Fruit fly (Drosophila melanogaster) whole organism, embryonic: ENCODE data around the gene Gpdh3.
A peak's percentile ranks its signal among the peaks of the same experiment; 100 is the strongest.

Source experiments
- ATbp ChIP-seq: fragments of 200-800 bp; sonication (Bioruptor generic); optimal IDR thresholded peaks from 2 replicates; lab custom pipeline; 2017; ENCODE audit warnings: missing biosample characterization, mild to moderate bottlenecking, missing genetic modification characterization, missing genetic modification reagents
- Atf6 ChIP-seq: fragments of 200-800 bp; sonication (Bioruptor generic); IDR thresholded peaks from 2 replicates; pipeline ENCODE4 v1.3.6; 2022; ENCODE audit warnings: missing biosample characterization, missing genetic modification characterization
- CG10209 ChIP-seq: fragments of 200-800 bp; sonication (Bioruptor generic); optimal IDR thresholded peaks from 3 replicates; lab custom pipeline; 2017; ENCODE audit warnings: missing biosample characterization, mild to moderate bottlenecking, missing genetic modification characterization, missing genetic modification reagents
- CG10543 ChIP-seq: fragments of 200-800 bp; sonication (Bioruptor generic); optimal IDR thresholded peaks from 3 replicates; lab custom pipeline; 2017; ENCODE audit warnings: missing biosample characterization, mild to moderate bottlenecking, missing genetic modification characterization, moderate library complexity
- CG11398 ChIP-seq: fragments of 200-800 bp; sonication (Bioruptor generic); optimal IDR thresholded peaks from 2 replicates; lab custom pipeline; 2016; ENCODE audit warnings: missing biosample characterization, missing genetic modification characterization
- CG12744 ChIP-seq: fragments of 200-800 bp; sonication (Bioruptor generic); optimal IDR thresholded peaks from 2 replicates; lab custom pipeline; 2016; ENCODE audit warnings: missing biosample characterization, missing genetic modification characterization
- CG13424 ChIP-seq: fragments of 200-800 bp; sonication (Bioruptor generic); optimal IDR thresholded peaks from 2 replicates; lab custom pipeline; 2019; ENCODE audit warnings: missing biosample characterization, mild to moderate bottlenecking, missing genetic modification characterization, moderate library complexity
- CG15601 ChIP-seq: fragments of 200-800 bp; sonication (Bioruptor generic); optimal IDR thresholded peaks from 3 replicates; lab custom pipeline; 2019; ENCODE audit warnings: missing biosample characterization, mild to moderate bottlenecking, missing genetic modification characterization, moderate library complexity
- CG16813 ChIP-seq: fragments of 200-800 bp; sonication (Bioruptor generic); IDR thresholded peaks from 3 replicates; pipeline ENCODE4 v1.3.6; 2022; ENCODE audit warnings: missing biosample characterization, missing genetic modification characterization; ENCODE audit not compliant: partially characterized antibody
- CG16863 ChIP-seq: fragments of 200-800 bp; sonication (Bioruptor generic); optimal IDR thresholded peaks from 3 replicates; lab custom pipeline; 2016; ENCODE audit warnings: missing biosample characterization, missing genetic modification characterization
- CG17186 ChIP-seq: fragments of 200-800 bp; sonication (Bioruptor generic); optimal IDR thresholded peaks from 3 replicates; lab custom pipeline; 2017; ENCODE audit warnings: missing biosample characterization, missing genetic modification reagents, missing genetic modification characterization
- CG17328 ChIP-seq: fragments of 200-800 bp; sonication (Bioruptor generic); IDR thresholded peaks from 2 replicates; pipeline ENCODE4 v1.3.6; 2022; ENCODE audit warnings: missing biosample characterization, missing genetic modification characterization
- CG17359 ChIP-seq: fragments of 200-800 bp; sonication (Bioruptor generic); optimal IDR thresholded peaks from 3 replicates; lab custom pipeline; 2018; ENCODE audit warnings: missing biosample characterization, mild to moderate bottlenecking, missing genetic modification characterization, moderate library complexity
- CG17612 ChIP-seq: fragments of 200-800 bp; sonication (Bioruptor generic); IDR thresholded peaks from 2 replicates; pipeline ENCODE4 v1.3.6; 2022; ENCODE audit warnings: missing biosample characterization, missing genetic modification characterization
- CG30403 ChIP-seq: fragments of 200-800 bp; sonication (Bioruptor generic); optimal IDR thresholded peaks from 3 replicates; lab custom pipeline; 2016; ENCODE audit warnings: missing biosample characterization, missing genetic modification characterization
- CG31365 ChIP-seq: fragments of 200-800 bp; sonication (Bioruptor generic); optimal IDR thresholded peaks from 2 replicates; lab custom pipeline; 2018; ENCODE audit warnings: missing biosample characterization, mild to moderate bottlenecking, missing genetic modification characterization
- CG5953 ChIP-seq: fragments of 200-800 bp; sonication (Bioruptor generic); IDR thresholded peaks from 2 replicates; pipeline ENCODE4 v1.3.6; 2022; ENCODE audit warnings: missing biosample characterization, missing genetic modification characterization
- CG7357 ChIP-seq: fragments of 200-800 bp; sonication (Bioruptor generic); IDR thresholded peaks from 3 replicates; pipeline ENCODE4 v1.3.6; 2022; ENCODE audit warnings: missing biosample characterization, missing genetic modification characterization
- CG8765 ChIP-seq: fragments of 200-800 bp; sonication (Bioruptor generic); IDR thresholded peaks from 2 replicates; pipeline ENCODE4 v1.3.6; 2022; ENCODE audit warnings: missing biosample characterization, missing genetic modification characterization
- CG9932 ChIP-seq: fragments of 200-800 bp; sonication (Bioruptor generic); IDR thresholded peaks from 2 replicates; pipeline ENCODE4 v1.3.6; 2022; ENCODE audit warnings: missing biosample characterization, missing genetic modification characterization
- CoRest ChIP-seq: fragments of 200-800 bp; sonication (Bioruptor generic); optimal IDR thresholded peaks from 3 replicates; lab custom pipeline; 2018; ENCODE audit warnings: missing biosample characterization, mild to moderate bottlenecking, missing genetic modification characterization, moderate library complexity
- Doc3 ChIP-seq: fragments of 200-800 bp; sonication (Bioruptor generic); IDR thresholded peaks from 3 replicates; pipeline ENCODE4 v1.3.6; 2022; ENCODE audit warnings: missing biosample characterization, missing genetic modification characterization; ENCODE audit not compliant: partially characterized antibody
- Dp ChIP-seq: fragments of 200-800 bp; sonication (Bioruptor generic); optimal IDR thresholded peaks from 2 replicates; lab custom pipeline; 2018; ENCODE audit warnings: missing biosample characterization, mild to moderate bottlenecking, missing genetic modification characterization, moderate library complexity
- Drgx ChIP-seq: fragments of 200-800 bp; sonication (Bioruptor generic); IDR thresholded peaks from 2 replicates; pipeline ENCODE4 v1.3.6; 2022; ENCODE audit warnings: missing biosample characterization, missing genetic modification characterization
- Hey ChIP-seq: fragments of 200-800 bp; sonication (Bioruptor generic); optimal IDR thresholded peaks from 3 replicates; lab custom pipeline; 2018; ENCODE audit warnings: missing biosample characterization, mild to moderate bottlenecking, missing genetic modification characterization
- HmgD ChIP-seq: fragments of 200-800 bp; sonication (Bioruptor generic); optimal IDR thresholded peaks from 3 replicates; lab custom pipeline; 2016; ENCODE audit warnings: missing biosample characterization, missing genetic modification characterization
- Hmr ChIP-seq: fragments of 200-800 bp; sonication (Bioruptor generic); optimal IDR thresholded peaks from 3 replicates; lab custom pipeline; 2017; ENCODE audit warnings: mild to moderate bottlenecking, missing biosample characterization, missing genetic modification reagents, missing genetic modification characterization
- Med ChIP-seq: fragments of 200-800 bp; sonication (Bioruptor generic); peaks from one replicate; lab custom pipeline; 2016; ENCODE audit warnings: missing biosample characterization, missing genetic modification characterization, mild to moderate bottlenecking, inconsistent platforms, moderate library complexity
- Mrtf ChIP-seq: fragments of 200-800 bp; sonication (Bioruptor generic); IDR thresholded peaks from 3 replicates; pipeline ENCODE4 v1.3.6; 2022; ENCODE audit warnings: missing biosample characterization, missing genetic modification characterization
- Oli ChIP-seq: fragments of 200-800 bp; sonication (Bioruptor generic); optimal IDR thresholded peaks from 2 replicates; lab custom pipeline; 2018; ENCODE audit warnings: missing biosample characterization, mild to moderate bottlenecking, missing genetic modification characterization, moderate library complexity
- Optix ChIP-seq: fragments of 200-800 bp; sonication (Bioruptor generic); IDR thresholded peaks from 3 replicates; pipeline ENCODE4 v1.3.6; 2022; ENCODE audit warnings: missing biosample characterization, missing genetic modification characterization
- Ravus ChIP-seq: fragments of 200-800 bp; sonication (Bioruptor generic); IDR thresholded peaks from 2 replicates; pipeline ENCODE4 v1.3.6; 2022; ENCODE audit warnings: missing biosample characterization, missing genetic modification characterization
- Scr ChIP-seq: fragments of 200-800 bp; sonication (Bioruptor generic); IDR thresholded peaks from 2 replicates; pipeline ENCODE4 v1.3.6; 2022; ENCODE audit warnings: missing biosample characterization, missing genetic modification characterization; ENCODE audit not compliant: partially characterized antibody
- ara ChIP-seq: fragments of 200-800 bp; sonication (Bioruptor generic); IDR thresholded peaks from 2 replicates; pipeline ENCODE4 v1.3.6; 2022; ENCODE audit warnings: missing biosample characterization, missing genetic modification characterization
- ash1 ChIP-seq: fragments of 200-800 bp; sonication (Bioruptor generic); optimal IDR thresholded peaks from 2 replicates; lab custom pipeline; 2018; ENCODE audit warnings: missing biosample characterization, mild to moderate bottlenecking, missing genetic modification characterization
- cas ChIP-seq: fragments of 200-800 bp; sonication (Bioruptor generic); IDR thresholded peaks from 2 replicates; pipeline ENCODE4 v1.3.6; 2022; ENCODE audit warnings: missing biosample characterization, missing genetic modification characterization
- corto ChIP-seq: fragments of 200-800 bp; sonication (Bioruptor generic); optimal IDR thresholded peaks from 2 replicates; lab custom pipeline; 2016; ENCODE audit warnings: missing biosample characterization, mild to moderate bottlenecking, missing genetic modification characterization, moderate library complexity
- danr ChIP-seq: fragments of 200-800 bp; sonication (Bioruptor generic); IDR thresholded peaks from 2 replicates; pipeline ENCODE4 v1.3.6; 2022; ENCODE audit warnings: missing biosample characterization, missing genetic modification characterization
- dati ChIP-seq: fragments of 200-800 bp; sonication (Bioruptor generic); IDR thresholded peaks from 2 replicates; pipeline ENCODE4 v1.3.6; 2022; ENCODE audit warnings: missing biosample characterization, missing genetic modification characterization
- dpn ChIP-seq, 2 experiments: fragments of 200-800 bp; sonication (Bioruptor generic); optimal IDR thresholded peaks; 3 replicates each; lab custom pipeline; 2016; ENCODE audit warnings: missing biosample characterization in 2 of 2, missing genetic modification characterization in 2 of 2
- gcm2 ChIP-seq: fragments of 200-800 bp; sonication (Bioruptor generic); optimal IDR thresholded peaks from 2 replicates; lab custom pipeline; 2016; ENCODE audit warnings: missing biosample characterization, missing genetic modification characterization
- gro ChIP-seq: fragments of 200-800 bp; sonication (Bioruptor generic); optimal IDR thresholded peaks from 2 replicates; lab custom pipeline; 2016; ENCODE audit warnings: missing biosample characterization, missing genetic modification characterization
- hth ChIP-seq: fragments of >200 bp; optimal IDR thresholded peaks from 2 replicates; lab custom pipeline; 2017; ENCODE audit warnings: inconsistent platforms
- klu ChIP-seq: fragments of 200-800 bp; sonication (Bioruptor generic); IDR thresholded peaks from 2 replicates; pipeline ENCODE4 v1.3.6; 2022; ENCODE audit warnings: missing biosample characterization, missing genetic modification characterization
- mirr ChIP-seq: fragments of 200-800 bp; sonication (Bioruptor generic); optimal IDR thresholded peaks from 3 replicates; lab custom pipeline; 2018; ENCODE audit warnings: missing biosample characterization, mild to moderate bottlenecking, missing genetic modification characterization
- org-1 ChIP-seq: fragments of 200-800 bp; sonication (Bioruptor generic); optimal IDR thresholded peaks from 2 replicates; lab custom pipeline; 2017; ENCODE audit warnings: missing biosample characterization, missing genetic modification characterization
- pan ChIP-seq, 4 experiments: fragments of >200 bp in 3 of 4; fragments of 200-800 bp in 1 of 4; sonication (Bioruptor generic) in 1 of 4; optimal IDR thresholded peaks in 3 of 4; IDR thresholded peaks in 1 of 4; 2 replicates each; pipeline versions ENCODE4 v1.3.6 to Lab custom; 2017 to 2022; ENCODE audit warnings: missing biosample characterization in 2 of 4, missing genetic modification characterization in 2 of 4, mixed read lengths in 1 of 4
- row ChIP-seq: fragments of 200-800 bp; sonication (Bioruptor generic); IDR thresholded peaks from 3 replicates; pipeline ENCODE4 v1.3.6; 2022; ENCODE audit warnings: missing biosample characterization, missing genetic modification characterization
- sens ChIP-seq: fragments of 200-800 bp; sonication (Bioruptor generic); peaks from one replicate; lab custom pipeline; 2016; ENCODE audit warnings: missing biosample characterization, missing genetic modification characterization
- sim ChIP-seq: fragments of 200-800 bp; sonication (Bioruptor generic); IDR thresholded peaks from 2 replicates; pipeline ENCODE4 v1.3.6; 2022; ENCODE audit warnings: missing biosample characterization, missing genetic modification characterization
- slbo ChIP-seq: fragments of 200-800 bp; sonication (Bioruptor generic); IDR thresholded peaks from 2 replicates; pipeline ENCODE4 v1.3.6; 2022; ENCODE audit warnings: missing biosample characterization, missing genetic modification characterization
- toy ChIP-seq: fragments of 200-800 bp; sonication (Bioruptor generic); IDR thresholded peaks from 2 replicates; pipeline ENCODE4 v1.3.6; 2022; ENCODE audit warnings: missing biosample characterization, missing genetic modification characterization

Gene Gpdh3

DNA sequence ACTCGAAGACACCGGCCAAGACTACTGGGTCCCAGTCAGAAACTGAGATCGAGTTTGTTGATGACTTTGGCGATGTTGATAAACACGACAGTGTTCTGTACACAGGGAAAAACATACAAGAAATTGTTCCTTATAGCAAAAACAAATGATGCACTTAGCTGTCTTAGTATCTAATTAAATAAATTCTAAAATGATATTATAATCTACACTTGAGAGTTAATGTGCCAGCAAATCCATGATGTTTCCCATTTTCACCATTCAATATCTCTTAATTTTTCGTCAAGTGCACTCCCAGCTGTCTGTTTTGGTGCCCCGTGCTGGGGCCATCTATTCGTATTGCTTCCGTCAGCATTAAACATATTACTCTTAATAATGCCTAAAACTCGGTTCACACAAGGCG, 18.4 kb downstream of the Gpdh3 start (continued):
- TF ChIP-seq CG12744 (GFP tag; lab: Kevin White, UChicago) (no peak), row (GFP tag; lab: Robert Waterston, UW) (peak; percentile 61; the same call in 2 of the 3 replicates), CG30403 (peak; percentile 3), corto (no peak), CG11398 (GFP tag; lab: Kevin White, UChicago) (no peak), Ravus (no peak), ash1 (no peak), slbo (GFP tag; lab: Robert Waterston, UW) (peak; percentile 73), CG17328 (GFP tag; lab: Robert Waterston, UW) (peak; percentile 42; the same call in 1 of the 2 replicates), danr (GFP tag; lab: Robert Waterston, UW) (no peak), CG16813 (GFP tag; lab: Robert Waterston, UW) (no peak), Hey (tag; lab: Kevin White, UChicago) (no peak), Med (GFP tag; lab: Kevin White, UChicago) (peak; percentile 52), CG15601 (tag; lab: Kevin White, UChicago) (no peak), sim (GFP tag; lab: Robert Waterston, UW) (no peak), CG10543 (GFP tag; lab: Kevin White, UChicago) (no peak), CG17359 (no peak), Oli (tag; lab: Kevin White, UChicago) (peak; percentile 30), CG17186 (GFP tag; lab: Kevin White, UChicago) (no peak), sens (peak; percentile 65), HmgD (no peak), Mrtf (GFP tag; lab: Robert Waterston, UW) (peak; percentile 62; the same call in 2 of the 3 replicates), org-1 (GFP tag; lab: Kevin White, UChicago) (no peak), dpn (GFP tag; optimal IDR thresholded peaks at IDR 0.05; lab: Kevin White, UChicago) (peak in 1 of 2 experiments; percentile 3), gcm2 (GFP tag; lab: Kevin White, UChicago) (no peak), hth (lab: Kevin White, UChicago) (no peak), CG17612 (GFP tag; lab: Robert Waterston, UW) (no peak), Optix (no peak), CG9932 (GFP tag; lab: Robert Waterston, UW) (peak; percentile 68), gro (GFP tag; lab: Kevin White, UChicago) (no peak), Atf6 (peak; percentile 49; the same call in 1 of the 2 replicates), CoRest (tag; lab: Kevin White, UChicago) (peak; percentile 18), CG8765 (GFP tag; lab: Robert Waterston, UW) (no peak), CG31365 (tag; lab: Kevin White, UChicago) (no peak), Scr (GFP tag; lab: Robert Waterston, UW) (no peak), Doc3 (GFP tag; lab: Robert Waterston, UW) (no peak), Dp (GFP tag; lab: Kevin White, UChicago) (no peak), mirr (GFP tag; lab: Kevin White, UChicago) (no peak), CG13424 (tag; lab: Kevin White, UChicago) (no peak), CG16863 (GFP tag; lab: Kevin White, UChicago) (no peak), dati (GFP tag; lab: Robert Waterston, UW) (no peak), pan (optimal IDR thresholded peaks at IDR 0.05; lab: Kevin White, UChicago) (no peak), pan (GFP tag; optimal IDR thresholded peaks at IDR 0.05 in 1 of 2, IDR thresholded peaks at IDR 0.05 in 1 of 2) (peak in 1 of 2 experiments; percentile 40), toy (GFP tag; lab: Robert Waterston, UW) (no peak), ATbp (GFP tag; lab: Kevin White, UChicago) (no peak), CG7357 (GFP tag; lab: Robert Waterston, UW) (no peak), ara (GFP tag; lab: Robert Waterston, UW) (no peak), klu (GFP tag; lab: Robert Waterston, UW) (no peak), CG10209 (GFP tag; lab: Kevin White, UChicago) (no peak), Drgx (GFP tag; lab: Robert Waterston, UW) (peak; percentile 68), CG5953 (GFP tag; lab: Robert Waterston, UW) (no peak), Hmr (GFP tag; lab: Kevin White, UChicago) (no peak), cas (GFP tag; lab: Robert Waterston, UW) (no peak)
